Fruit fly (Drosophila melanogaster) whole organism, embryonic: ENCODE data around the gene CG13893.

ENCODE experiments used
- CG32772 ChIP-seq: fragments of 200-800 bp; sonication (Bioruptor generic); IDR thresholded peaks from 2 replicates; pipeline ENCODE4 v1.3.6; 2022; ENCODE audit warnings: missing biosample characterization, missing genetic modification characterization
- Gsc ChIP-seq: fragments of 200-800 bp; sonication (Bioruptor generic); IDR thresholded peaks from 2 replicates; pipeline ENCODE4 v1.3.6; 2022; ENCODE audit warnings: missing biosample characterization, missing genetic modification characterization

- TF ChIP-seq CG32772 (GFP tag; lab: Robert Waterston, UW) (no peak), Gsc (GFP tag; lab: Robert Waterston, UW) (no peak)
These were observed 1.3 kb downstream of the CG13893 start for dm6 chr3L:602531-602930.
